Fruit fly (Drosophila melanogaster): Measurements from ENCODE around the gene UbcE2H.

UbcE2H gene

DNA sequence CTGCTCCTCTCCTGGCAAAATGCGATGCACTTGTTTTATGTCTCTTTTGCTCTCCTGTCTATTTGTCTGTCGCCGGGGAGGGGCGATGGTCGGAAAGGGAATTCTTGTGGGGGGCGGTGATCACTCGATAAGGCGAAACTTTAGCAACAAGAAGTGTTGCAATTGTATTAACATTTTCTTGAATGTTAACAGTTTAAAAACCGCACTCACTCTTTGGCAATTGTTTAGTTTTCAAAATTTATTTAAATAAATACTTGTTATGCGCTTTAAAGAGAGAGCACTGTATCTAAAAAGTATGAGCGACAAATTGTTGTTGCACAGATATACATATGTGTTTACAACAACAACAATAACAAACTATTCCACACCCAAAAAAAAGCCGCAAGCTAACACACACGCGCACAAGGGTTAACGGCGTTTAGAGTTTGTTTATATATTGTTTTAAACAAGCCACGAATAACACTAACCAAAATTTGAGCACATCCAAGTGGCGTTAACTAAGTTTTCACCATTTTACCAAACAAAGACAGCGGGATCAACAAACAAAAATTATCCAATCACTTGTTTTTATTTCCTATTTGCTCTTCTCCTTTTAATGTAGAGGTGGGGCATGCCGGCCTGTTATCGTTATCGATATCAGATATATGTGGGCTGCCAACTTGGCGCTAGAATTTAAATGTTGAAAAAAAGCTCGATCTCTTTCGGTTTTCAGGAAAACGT is 7.8 kb upstream of the UbcE2H start, which contains the start of gene CG2258:
Gene CG2258, minus strand, starts transcription at position 617 of the 720 bp plus-strand sequence.
- TF ChIP-seq h (optimal IDR thresholded peaks at IDR 0.05) (no peak), Sin3A (optimal IDR thresholded peaks at IDR 0.05) (no peak), psq (optimal IDR thresholded peaks at IDR 0.05) (no peak), ttk (optimal IDR thresholded peaks at IDR 0.05) (no peak)

DNA sequence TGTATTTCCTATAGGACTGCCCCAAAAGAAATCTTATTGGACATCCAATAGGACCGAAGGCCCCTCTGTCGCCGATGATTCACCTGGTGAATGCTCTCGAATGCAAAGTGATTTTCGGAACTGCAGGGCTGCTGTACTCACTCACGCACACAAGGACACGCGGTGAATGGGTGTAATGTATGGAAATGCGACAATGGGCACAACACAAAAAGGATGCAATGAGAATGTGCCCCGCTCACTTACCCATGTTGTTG is 6.9 kb upstream of the UbcE2H start:
- TF ChIP-seq Sin3A (optimal IDR thresholded peaks at IDR 0.05) (no peak), Myc (optimal IDR thresholded peaks at IDR 0.05) (no peak), ttk (optimal IDR thresholded peaks at IDR 0.05) (no peak), h (optimal IDR thresholded peaks at IDR 0.05) (no peak), psq (optimal IDR thresholded peaks at IDR 0.05) (no peak), insv (optimal IDR thresholded peaks at IDR 0.05) (no peak)

DNA sequence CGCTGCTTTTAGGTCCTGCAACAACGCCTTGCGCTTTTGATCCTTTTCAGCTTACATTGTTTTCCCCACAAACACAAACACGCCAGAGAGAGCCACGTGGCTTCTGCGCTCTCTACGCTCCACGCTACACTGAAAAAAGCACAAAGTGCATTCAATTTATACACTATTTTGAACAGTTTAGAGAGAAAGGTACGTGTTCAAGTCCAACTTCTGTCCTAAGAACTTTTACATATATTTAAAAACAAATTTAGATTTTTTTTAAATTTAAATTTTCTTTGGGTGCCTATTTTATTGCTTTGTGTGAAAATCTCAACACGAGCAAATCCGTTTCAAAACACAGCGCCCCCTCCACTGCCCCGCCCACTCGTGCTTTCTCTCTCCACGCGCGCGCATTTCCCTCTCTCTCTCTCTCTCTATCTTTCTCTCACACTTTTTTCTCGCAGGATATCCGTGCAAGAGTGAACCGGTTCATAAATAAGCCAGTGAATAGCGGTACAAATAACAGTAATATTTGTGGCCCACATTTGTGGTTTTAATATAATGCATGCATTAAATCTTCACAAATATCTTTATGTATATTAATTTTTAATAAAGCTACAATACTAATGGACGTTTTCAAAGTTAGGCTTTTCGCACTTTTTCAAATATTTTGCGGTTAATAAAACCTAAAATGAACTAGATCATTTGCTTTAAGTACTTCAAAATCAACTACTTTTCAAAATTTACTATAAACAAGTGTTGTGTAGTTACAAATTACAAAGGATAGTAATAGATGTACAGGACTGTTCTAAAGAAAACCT is 6.4 kb upstream of the UbcE2H start:
- no peak for TF ChIP-seq Sin3A (optimal IDR thresholded peaks at IDR 0.05)
- TF ChIP-seq insv (optimal IDR thresholded peaks at IDR 0.05): no peak
- TF ChIP-seq h (optimal IDR thresholded peaks at IDR 0.05): no peak
- no peak for TF ChIP-seq ttk (optimal IDR thresholded peaks at IDR 0.05)
- no peak for TF ChIP-seq Myc (optimal IDR thresholded peaks at IDR 0.05)
- no peak for TF ChIP-seq psq (optimal IDR thresholded peaks at IDR 0.05)

DNA sequence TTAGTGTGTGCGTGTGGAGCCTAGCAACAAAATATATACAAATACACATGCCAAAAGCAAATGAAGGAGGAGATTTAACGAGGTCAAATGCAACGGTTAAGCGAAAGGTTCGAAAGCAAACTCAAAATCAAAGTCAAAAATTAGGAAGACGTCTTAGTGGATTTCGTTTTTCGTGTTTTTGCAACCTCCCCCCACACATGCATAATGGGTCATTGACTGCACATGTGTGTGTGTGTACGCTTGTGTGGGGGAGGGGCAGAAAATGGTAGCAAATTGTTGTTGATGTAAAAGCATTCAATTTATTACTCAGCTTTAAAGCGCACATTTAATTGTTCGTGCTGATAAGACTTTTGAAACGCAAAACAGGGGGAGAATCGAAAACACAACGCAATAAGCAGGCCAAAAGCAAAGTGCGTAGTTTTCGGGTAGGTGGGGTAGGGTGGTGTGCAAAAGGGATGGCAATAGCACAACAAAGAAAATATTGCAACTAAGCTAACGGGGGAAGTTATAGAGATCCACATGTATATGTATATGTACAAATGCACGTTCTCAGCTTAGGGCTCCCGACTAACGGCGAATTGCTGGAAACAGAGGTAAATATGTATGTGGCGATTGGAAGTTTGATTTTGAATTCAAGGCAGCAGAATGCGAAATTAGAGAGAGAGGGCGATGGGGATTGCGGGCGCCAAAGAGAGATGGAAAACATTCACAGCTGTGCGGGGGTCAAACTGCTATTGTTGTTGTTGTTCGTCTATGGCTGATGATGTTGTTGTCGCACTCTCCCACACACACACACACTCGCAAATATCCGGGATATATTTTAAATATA is 757 bp downstream of the UbcE2H start:
- no peak for TF ChIP-seq psq (optimal IDR thresholded peaks at IDR 0.05)
- no peak for TF ChIP-seq insv (optimal IDR thresholded peaks at IDR 0.05)
- no peak for TF ChIP-seq ttk (optimal IDR thresholded peaks at IDR 0.05)
- TF ChIP-seq Sin3A (optimal IDR thresholded peaks at IDR 0.05): no peak
- no peak for TF ChIP-seq Myc (optimal IDR thresholded peaks at IDR 0.05)
- TF ChIP-seq h (optimal IDR thresholded peaks at IDR 0.05): no peak

DNA sequence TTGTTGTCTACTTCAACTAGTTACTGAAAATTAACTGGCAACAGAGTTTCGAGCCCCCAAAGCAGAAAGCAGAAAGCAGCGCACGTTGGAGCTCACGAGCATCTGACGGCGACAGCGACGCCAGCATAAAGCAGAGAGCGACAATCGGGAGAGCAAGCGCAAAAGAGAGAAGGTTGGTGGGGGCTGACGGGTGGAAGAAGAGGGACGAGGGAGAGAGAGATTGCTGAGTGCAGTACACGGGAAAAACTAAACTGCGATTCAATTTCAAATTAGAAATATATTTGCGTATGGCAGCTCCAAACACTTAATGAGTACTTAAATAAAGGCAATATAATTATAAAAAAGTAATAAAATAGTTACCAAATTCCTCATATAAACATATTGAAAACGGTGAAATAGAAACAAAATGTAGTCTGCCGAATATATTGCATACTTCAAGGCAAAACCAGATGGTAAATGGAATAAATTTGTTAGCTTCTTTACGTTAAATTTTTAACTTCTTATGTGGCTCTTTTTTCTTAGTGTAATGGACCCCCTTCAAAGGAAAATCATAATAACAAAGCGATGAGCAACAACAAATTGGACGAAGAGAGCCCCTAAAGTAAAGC is 1.7 kb downstream of the UbcE2H start:
- no peak for TF ChIP-seq h (optimal IDR thresholded peaks at IDR 0.05)

DNA sequence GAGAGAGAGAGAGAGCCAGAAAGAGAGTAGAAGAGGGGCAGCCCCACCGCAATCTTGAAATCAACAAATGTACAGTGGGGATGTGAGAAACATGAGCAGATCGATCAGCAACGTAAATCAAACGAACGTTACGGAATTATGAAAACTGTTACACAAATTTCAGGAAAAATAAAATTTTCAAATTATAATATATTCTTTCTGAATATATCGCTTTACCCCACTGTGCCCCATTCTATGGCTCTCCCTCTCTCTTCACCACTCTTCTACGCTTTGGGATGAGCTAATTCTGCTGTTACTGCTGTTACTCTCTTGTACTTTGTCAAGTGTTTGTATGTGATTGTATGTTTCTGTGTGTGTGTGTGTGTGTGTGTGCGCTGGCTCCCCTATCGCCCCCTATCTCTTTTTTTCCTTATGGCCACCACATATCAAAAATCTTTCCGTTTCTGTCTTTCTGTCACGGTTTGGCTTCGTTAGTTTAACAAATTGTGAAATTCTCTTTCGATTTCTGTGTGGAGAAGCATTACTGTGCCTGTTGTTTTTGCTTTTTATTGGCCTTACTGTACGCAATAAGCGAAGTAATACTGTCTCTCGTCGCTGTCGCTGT is 2.7 kb downstream of the UbcE2H start:
- TF ChIP-seq ttk (optimal IDR thresholded peaks at IDR 0.05) (no peak), insv (optimal IDR thresholded peaks at IDR 0.05) (no peak), Sin3A (optimal IDR thresholded peaks at IDR 0.05) (no peak), psq (optimal IDR thresholded peaks at IDR 0.05) (no peak), Myc (optimal IDR thresholded peaks at IDR 0.05) (no peak)

DNA sequence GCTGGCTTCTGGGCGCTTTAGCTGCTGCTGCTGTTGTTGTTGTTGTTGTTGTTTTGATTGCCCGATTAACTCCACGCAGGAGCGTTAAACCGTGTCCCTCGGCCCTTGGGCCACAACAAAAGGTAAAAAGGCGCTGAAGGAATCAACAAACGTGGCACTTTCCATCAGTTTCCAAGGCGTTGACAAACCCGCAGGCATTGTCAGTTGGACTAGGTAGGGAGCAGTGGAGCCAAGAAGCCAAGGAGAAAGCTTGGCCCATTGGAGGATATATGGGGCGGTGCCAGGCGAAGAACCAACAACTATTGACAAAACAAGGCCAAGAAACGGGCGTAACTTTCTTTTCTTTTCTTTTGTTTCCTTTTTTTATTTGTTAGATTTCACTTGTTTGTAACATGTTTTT is 6.8 kb downstream of the UbcE2H start, which contains the start of gene CG2256:
Gene CG2256, minus strand, starts transcription at position 101 of the 400 bp plus-strand sequence.
- TF ChIP-seq h (optimal IDR thresholded peaks at IDR 0.05) (no peak), psq (optimal IDR thresholded peaks at IDR 0.05) (no peak), Myc (optimal IDR thresholded peaks at IDR 0.05) (no peak), ttk (optimal IDR thresholded peaks at IDR 0.05) (no peak), Sin3A (optimal IDR thresholded peaks at IDR 0.05) (no peak), insv (optimal IDR thresholded peaks at IDR 0.05) (no peak)

DNA sequence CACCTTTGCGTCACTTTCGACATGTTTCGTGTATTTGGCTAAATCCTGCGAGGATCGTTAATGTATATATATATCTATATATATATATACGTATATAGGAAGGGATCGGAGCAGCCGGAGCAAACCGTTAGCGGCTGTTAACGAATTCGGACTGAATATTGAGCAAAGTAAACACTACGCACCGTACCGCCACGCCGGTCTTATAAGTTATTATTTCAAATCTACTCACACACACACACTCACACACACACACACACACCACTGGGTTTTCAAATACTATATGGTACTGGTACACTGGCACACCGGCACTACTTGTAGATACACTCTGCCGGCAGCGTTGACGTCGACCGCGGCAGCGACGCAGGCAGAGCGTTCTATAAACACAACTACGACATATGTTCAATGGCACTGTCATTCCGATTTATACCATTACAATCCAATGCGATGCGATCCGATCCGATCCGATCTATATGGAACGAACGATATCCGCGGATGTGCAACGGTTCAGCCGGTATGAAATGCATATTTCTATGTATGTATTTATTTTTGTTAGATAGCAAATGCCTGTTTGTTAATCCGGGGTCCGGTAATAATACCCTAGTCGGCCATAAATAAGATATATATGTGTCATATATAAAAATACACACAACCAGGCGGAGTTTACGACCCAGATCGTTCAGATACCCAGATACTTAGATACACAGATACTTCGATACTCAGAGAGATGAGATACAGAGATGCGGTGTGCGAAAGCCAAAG is 12.3 kb downstream of the UbcE2H start, which contains the start of gene Ldsdh1:
Gene Ldsdh1, minus strand, starts transcription at position 179 of the 759 bp plus-strand sequence.
- TF ChIP-seq psq (optimal IDR thresholded peaks at IDR 0.05) (no peak), h (optimal IDR thresholded peaks at IDR 0.05) (no peak), ttk (optimal IDR thresholded peaks at IDR 0.05) (no peak), insv (optimal IDR thresholded peaks at IDR 0.05) (no peak), Myc (optimal IDR thresholded peaks at IDR 0.05) (no peak), Sin3A (optimal IDR thresholded peaks at IDR 0.05) (no peak)

DNA sequence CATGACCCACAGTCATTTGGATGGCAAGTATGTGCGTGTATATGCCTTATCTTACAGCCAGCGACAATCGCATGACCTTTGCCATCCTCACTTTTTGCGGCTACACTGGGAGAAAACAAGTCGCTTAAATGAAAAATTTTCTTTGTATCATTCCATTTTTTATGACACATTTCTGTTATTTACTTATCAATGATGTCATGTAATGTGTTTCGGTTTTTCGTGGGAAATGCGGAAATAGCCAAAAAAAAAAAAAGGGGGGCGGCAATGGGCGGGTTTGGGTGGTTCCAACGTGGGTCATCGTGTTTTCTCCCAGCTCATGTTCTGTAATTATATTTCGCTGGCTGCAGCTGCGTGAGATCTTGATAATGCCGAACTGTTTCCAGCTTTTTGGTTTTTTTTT is 13.7 kb downstream of the UbcE2H start:
- TF ChIP-seq ttk (optimal IDR thresholded peaks at IDR 0.05) (no peak), insv (optimal IDR thresholded peaks at IDR 0.05) (no peak), psq (optimal IDR thresholded peaks at IDR 0.05) (no peak), h (optimal IDR thresholded peaks at IDR 0.05) (no peak), Sin3A (optimal IDR thresholded peaks at IDR 0.05) (no peak), Myc (optimal IDR thresholded peaks at IDR 0.05) (no peak)

DNA sequence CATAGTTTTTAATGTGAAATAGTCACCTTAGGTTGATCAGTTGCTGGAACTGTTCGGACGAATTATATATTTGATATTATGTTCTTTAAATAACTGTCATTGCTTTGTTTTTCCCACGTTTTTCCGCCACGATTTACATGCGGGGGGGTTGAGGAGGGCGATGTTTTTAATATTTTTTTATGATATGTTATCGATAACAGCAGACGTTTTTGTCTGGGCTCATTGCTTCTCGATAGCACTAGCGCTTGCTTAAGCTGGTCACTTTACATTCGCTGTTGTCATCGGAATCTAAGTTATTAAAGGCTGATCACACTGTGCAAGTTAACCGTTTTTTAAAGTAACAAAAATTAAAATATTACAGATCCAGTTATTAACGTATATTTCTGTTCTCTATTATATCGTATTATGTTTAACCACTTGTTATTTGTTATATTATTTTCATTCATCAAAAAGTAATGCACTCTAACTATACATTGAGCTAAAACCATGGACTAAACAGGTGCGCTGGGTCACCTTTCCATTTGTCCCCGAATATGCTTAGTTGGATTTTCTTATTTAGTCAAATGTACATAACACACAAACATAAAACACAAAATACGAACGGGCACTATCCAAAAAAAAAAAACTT is 18.4 kb downstream of the UbcE2H start, which contains the start of the genes Upf2 and CG1571:
Gene Upf2, minus strand, starts transcription at position 167 of the 628 bp plus-strand sequence.
Gene CG1571, plus strand, starts transcription at position 578 of the 628 bp plus-strand sequence.
- TF ChIP-seq Myc (optimal IDR thresholded peaks at IDR 0.05) (no peak), psq (optimal IDR thresholded peaks at IDR 0.05) (no peak), ttk (optimal IDR thresholded peaks at IDR 0.05) (no peak), h (optimal IDR thresholded peaks at IDR 0.05) (no peak), Sin3A (optimal IDR thresholded peaks at IDR 0.05) (no peak), insv (optimal IDR thresholded peaks at IDR 0.05) (no peak)

Measured in Kc167 (cell line).